Worm (Caenorhabditis elegans): ENCODE results near the gene R10E4.9.

- TF ChIP-seq ztf-11 (tag; optimal IDR thresholded peaks at IDR 0.05): no peak
- no peak for TF ChIP-seq flh-1 (GFP tag; optimal IDR thresholded peaks at IDR 0.05)
- no peak for TF ChIP-seq sptf-1 (tag; optimal IDR thresholded peaks at IDR 0.05)
- no peak for TF ChIP-seq nhr-28 (tag; optimal IDR thresholded peaks at IDR 0.05)
- TF ChIP-seq unc-39 (tag; optimal IDR thresholded peaks at IDR 0.05): no peak
- TF ChIP-seq M03D4.4 (tag; optimal IDR thresholded peaks at IDR 0.05): no peak
Measured at ce11 chrIII:4323120-4323519, 20.9 kb upstream of the R10E4.9 start.

All from whole organism, mixed stage, embryonic.